Fruit fly (Drosophila melanogaster) whole organism, larva: Measurements from ENCODE around the gene CG11342.

Experiments
- noc ChIP-seq: fragments of 200-800 bp; sonication (Bioruptor generic); optimal IDR thresholded peaks from 3 replicates; lab custom pipeline; 2019; ENCODE audit warnings: missing biosample characterization, mild to moderate bottlenecking, missing genetic modification characterization, moderate library complexity

Gene CG11342

DNA sequence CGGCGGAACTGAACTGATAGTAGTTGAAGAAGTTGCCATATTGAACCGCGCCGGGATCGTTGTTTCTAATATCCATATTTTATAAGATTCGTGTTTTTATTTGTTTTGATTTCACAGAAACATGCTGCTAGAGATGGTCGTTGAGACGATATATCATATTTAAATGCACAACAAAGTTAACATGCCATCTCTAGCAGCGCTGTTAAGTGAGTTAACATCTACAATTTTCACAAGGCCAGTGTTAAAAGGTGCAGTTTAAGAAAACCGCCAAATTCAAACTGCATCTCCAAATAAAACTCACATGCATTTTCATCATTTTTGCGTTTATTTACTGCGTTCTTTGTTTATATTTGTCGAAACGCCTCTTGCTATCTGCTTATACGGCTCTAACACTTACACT is at the start of gene CG11342:
CG11342 (minus strand) TSS at position 120 of the 400 bp plus-strand sequence.
- no peak for TF ChIP-seq noc (tag; lab: Kevin White, UChicago)

dm6 chr3L:4415326-4416274 is 48.3 kb upstream of the CG11342 start:
- peak; percentile 42 for TF ChIP-seq noc (tag; lab: Kevin White, UChicago)

DNA sequence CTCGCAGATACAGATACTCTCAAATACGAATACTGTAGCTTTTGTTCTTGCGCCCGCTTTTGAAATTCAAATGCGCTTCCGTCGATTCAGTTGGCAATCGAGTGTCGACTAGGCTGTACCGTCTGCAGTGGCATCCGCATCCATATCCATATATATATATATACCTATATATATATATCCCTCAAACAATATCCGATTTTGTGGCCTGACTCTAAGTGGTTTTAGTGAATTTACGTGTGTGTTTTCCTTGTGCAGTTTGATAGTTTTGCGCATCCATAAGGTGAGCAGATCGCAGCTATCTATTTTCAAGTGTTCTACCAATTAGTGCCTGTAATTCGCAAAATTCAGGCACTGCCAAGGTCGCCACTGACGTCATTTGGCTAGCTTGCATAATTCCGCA is 47.3 kb upstream of the CG11342 start:
- TF ChIP-seq noc (tag; lab: Kevin White, UChicago): no peak

dm6 chr3L:4413800-4414446 is 46.7 kb upstream of the CG11342 start:
- no peak for TF ChIP-seq noc (tag; lab: Kevin White, UChicago)

- TF ChIP-seq noc (tag; lab: Kevin White, UChicago): peak; percentile 42
Observed at dm6 chr3L:4412974-4413373, 45.7 kb upstream of the CG11342 start.

DNA sequence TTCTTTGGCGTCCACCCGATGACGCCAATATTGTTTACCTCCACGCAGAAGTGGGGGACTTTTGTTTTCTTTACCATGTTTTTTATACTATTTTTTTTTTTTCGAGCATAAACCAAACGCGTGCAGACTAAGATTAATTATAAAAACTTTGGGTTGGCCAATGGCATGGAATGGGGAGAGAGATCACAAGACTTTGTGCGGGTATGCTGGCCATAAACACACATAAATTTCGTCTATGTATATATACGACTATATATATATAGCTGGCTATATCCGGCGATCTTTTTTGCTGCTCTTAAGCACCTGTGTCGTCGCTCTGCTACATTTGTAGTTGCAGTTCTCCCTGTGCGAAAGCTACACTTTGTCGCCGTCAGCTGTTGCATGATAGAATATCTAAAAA is 44.7 kb upstream of the CG11342 start:
- no peak for TF ChIP-seq noc (tag; lab: Kevin White, UChicago)

DNA sequence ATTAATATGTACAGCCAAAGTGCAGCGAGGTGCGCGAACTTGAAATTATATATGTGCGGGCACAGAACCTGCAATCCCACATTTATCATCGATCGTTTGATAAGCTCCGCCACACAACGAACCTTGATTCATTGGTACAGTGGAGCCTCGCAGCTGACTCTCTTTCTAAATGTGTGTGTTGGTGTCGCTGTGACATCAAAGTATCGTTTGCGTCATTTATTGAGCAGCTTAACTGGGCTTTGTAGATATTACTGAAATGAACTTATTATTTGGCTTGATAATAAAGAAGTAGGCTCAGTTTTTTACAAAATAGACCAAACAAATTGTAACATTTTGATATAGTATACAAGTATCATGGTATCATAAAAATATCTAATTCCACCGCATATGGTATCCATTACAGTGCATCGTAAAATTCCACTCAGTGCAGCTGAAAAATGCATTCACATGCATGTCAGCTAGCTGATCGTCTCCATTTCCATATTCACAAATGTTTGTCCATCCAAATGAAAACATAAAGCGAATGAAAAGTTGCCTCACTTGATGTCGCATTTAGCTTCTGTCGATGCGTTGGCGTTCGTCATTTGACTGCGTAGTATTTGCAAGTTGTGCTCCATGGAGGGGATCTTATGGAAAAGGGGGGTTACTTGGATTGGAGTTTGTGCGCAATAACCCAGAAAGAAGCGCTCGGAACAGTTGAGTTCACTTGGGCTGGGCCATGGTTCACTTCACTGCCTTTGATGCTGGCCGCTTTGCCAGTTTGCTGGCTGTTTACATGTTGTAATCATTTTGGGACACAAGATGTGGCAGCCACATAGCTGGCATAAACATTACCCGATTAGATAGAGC is 44.0 kb upstream of the CG11342 start:
- no peak for TF ChIP-seq noc (tag; lab: Kevin White, UChicago)

DNA sequence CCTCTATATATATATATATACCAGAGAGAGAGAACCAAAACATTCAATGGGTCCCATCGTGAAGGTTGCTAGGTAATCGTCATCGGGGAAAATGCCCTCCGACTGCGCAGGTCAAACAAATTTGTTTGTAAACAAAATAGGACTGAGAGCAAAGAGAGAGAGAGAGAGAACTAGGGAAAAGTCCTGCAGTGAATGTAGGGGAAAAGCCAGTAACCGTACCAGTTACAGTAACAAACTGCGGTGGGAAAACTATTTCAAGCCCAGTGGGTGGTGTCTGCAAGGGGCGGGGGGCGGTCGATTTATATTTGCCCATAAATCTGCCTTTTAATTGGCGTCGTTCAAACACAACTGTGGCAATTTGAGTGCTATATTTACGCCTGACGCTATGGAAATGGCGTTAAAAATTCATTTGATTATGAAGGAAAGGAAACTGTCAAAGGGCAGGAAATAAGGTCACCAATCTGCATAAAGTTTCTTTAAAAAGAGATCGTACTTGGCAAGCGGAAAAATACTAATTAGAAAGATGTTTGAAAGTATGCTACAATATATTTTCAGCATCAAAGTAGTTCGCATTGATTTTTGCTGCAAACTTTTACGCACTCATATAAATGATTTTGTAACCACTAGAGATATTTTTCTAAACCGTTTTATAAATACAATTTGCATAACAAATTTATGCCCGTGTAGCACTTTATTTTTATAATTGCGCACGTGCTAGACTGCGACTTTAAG is 42.8 kb upstream of the CG11342 start:
- TF ChIP-seq noc (tag; lab: Kevin White, UChicago): no peak

dm6 chr3L:4409134-4409897 is 42.1 kb upstream of the CG11342 start:
- TF ChIP-seq noc (tag; lab: Kevin White, UChicago): no peak

- TF ChIP-seq noc (tag; lab: Kevin White, UChicago): no peak
Observed at dm6 chr3L:4408313-4409133, 41.3 kb upstream of the CG11342 start.

- TF ChIP-seq noc (tag; lab: Kevin White, UChicago): no peak
Observed at dm6 chr3L:4407743-4408142, 40.5 kb upstream of the CG11342 start.

DNA sequence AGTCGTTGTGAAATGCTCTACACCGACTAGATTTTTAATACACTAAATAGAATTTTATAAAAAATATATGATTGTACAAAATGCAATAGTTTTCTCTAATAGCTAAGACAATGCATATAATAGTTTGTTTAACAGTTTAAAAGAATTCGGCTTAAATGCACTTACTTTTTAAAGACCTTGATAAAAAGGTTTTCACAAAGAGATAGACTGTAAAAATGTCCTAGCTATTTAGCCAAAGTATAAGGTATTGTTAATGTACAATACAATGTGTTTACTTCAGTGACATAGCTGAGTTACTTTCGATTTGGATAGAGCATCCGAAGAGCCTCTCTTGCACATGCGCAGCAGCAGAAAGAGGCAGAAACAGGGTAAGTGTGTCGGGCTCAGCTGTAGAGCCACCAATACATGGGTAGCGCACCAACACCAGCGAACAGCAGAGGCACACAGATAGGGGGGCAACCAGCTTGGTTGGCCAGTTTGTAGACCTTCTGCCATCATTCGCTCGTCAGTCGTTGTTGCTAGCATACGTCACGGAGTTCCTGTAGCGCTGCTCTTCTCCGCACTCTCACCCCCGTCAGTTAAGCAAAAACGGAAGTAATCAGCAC is 39.5 kb upstream of the CG11342 start, which contains the start of gene TP53INP:
TP53INP (plus strand) TSS at position 291 of the 605 bp plus-strand sequence.
- TF ChIP-seq noc (tag; lab: Kevin White, UChicago): peak; percentile 86

dm6 chr3L:4405922-4406321 is 38.7 kb upstream of the CG11342 start, which contains the start of gene CG15019:
CG15019 (minus strand) TSS chr3L:4406059.
- TF ChIP-seq noc (tag; lab: Kevin White, UChicago): no peak
